Fruit fly (Drosophila melanogaster) Kc167 (cell line): ENCODE results near the gene Atu.

Source experiments
- Myc ChIP-seq: fragments of >200 bp; optimal IDR thresholded peaks from 2 replicates; lab custom pipeline; 2017; ENCODE audit warnings: missing external identifiers
- Sin3A ChIP-seq: fragments of >200 bp; optimal IDR thresholded peaks from 2 replicates; lab custom pipeline; 2018; ENCODE audit warnings: missing external identifiers
- h ChIP-seq: fragments of >200 bp; optimal IDR thresholded peaks from 3 replicates; lab custom pipeline; 2018; ENCODE audit warnings: missing external identifiers
- insv ChIP-seq: fragments of >200 bp; optimal IDR thresholded peaks from 3 replicates; lab custom pipeline; 2018; ENCODE audit warnings: missing external identifiers
- psq ChIP-seq: fragments of >200 bp; optimal IDR thresholded peaks from 2 replicates; lab custom pipeline; 2017; ENCODE audit warnings: missing external identifiers
- ttk ChIP-seq: sonication (Bioruptor generic); optimal IDR thresholded peaks from 2 replicates; lab custom pipeline; 2017; ENCODE audit warnings: missing external identifiers

dm6 chr3R:5636519-5637430, 23.6 kb downstream of the Atu start, which contains the start of the genes CG31548 and CG12170:
- TF ChIP-seq insv = no peak
- no peak for TF ChIP-seq h (lab: Kevin White, UChicago)
- no peak for TF ChIP-seq psq (lab: Kevin White, UChicago)
- TF ChIP-seq Sin3A (lab: Kevin White, UChicago) = no peak
- TF ChIP-seq ttk = no peak
- no peak for TF ChIP-seq Myc (lab: Kevin White, UChicago)
